Worm (Caenorhabditis elegans): ENCODE data around the gene C30H6.9.

ce11 chrIV:17331100-17331577, 48.8 kb downstream of the C30H6.9 start, which contains the start of gene C49C3.6:
- TF ChIP-seq tbx-37 (GFP tag; conservative IDR thresholded peaks at IDR 0.05) (no peak), sea-1 (GFP tag; conservative IDR thresholded peaks at IDR 0.05) (no peak), pes-1 (GFP tag; IDR thresholded peaks at IDR 0.05) (no peak)

Measured in whole organism, early embryonic.